Fruit fly (Drosophila melanogaster): ENCODE data around the gene Rab3GAP1.

dm6 chr2L:1618696-1619095 is 7.7 kb upstream of the Rab3GAP1 start:
- TF ChIP-seq salr (GFP tag; optimal IDR thresholded peaks at IDR 0.05) (no peak), CG11902 (GFP tag; optimal IDR thresholded peaks at IDR 0.05) (no peak), Sox14 (GFP tag; optimal IDR thresholded peaks at IDR 0.05) (no peak), CG8119 (GFP tag; IDR thresholded peaks at IDR 0.05) (no peak), CG32006 (GFP tag; optimal IDR thresholded peaks at IDR 0.05) (no peak), CG15336 (GFP tag; IDR thresholded peaks at IDR 0.05) (no peak), CG6854 (GFP tag; optimal IDR thresholded peaks at IDR 0.05) (no peak), CG8632 (GFP tag; optimal IDR thresholded peaks at IDR 0.05) (no peak), Met (GFP tag; optimal IDR thresholded peaks at IDR 0.05) (no peak), Eip75B (GFP tag; optimal IDR thresholded peaks at IDR 0.05) (no peak), Sox15 (GFP tag; optimal IDR thresholded peaks at IDR 0.05) (no peak)

All from whole organism, prepupa.